Worm (Caenorhabditis elegans) whole organism, L3 larva: ENCODE measurements around the gene R09A8.9.
A peak's percentile ranks its signal among the peaks of the same experiment; 100 is the strongest.

Experiments
- ZK546.5 ChIP-seq: sonication (generic microtip); optimal IDR thresholded peaks from 2 replicates; lab custom pipeline; 2017; ENCODE audit warnings: missing biosample characterization, missing genetic modification characterization
- ceh-16 ChIP-seq: sonication (generic microtip); optimal IDR thresholded peaks from 2 replicates; lab custom pipeline; 2017; ENCODE audit warnings: missing biosample characterization, missing genetic modification characterization
- ceh-28 ChIP-seq: fragments of 150-350 bp; optimal IDR thresholded peaks from 2 replicates; lab custom pipeline; 2014; ENCODE audit warnings: missing biosample characterization, missing genetic modification reagents, missing genetic modification characterization
- ceh-82 ChIP-seq: fragments of 150-350 bp; optimal IDR thresholded peaks from 2 replicates; lab custom pipeline; 2014; ENCODE audit warnings: missing biosample characterization, missing genetic modification characterization
- daf-12 ChIP-seq: fragments of 150-350 bp; optimal IDR thresholded peaks from 2 replicates; lab custom pipeline; 2014; ENCODE audit warnings: missing biosample characterization, missing genetic modification reagents, missing genetic modification characterization
- elt-1 ChIP-seq: fragments of 150-350 bp; optimal IDR thresholded peaks from 2 replicates; lab custom pipeline; 2014; ENCODE audit warnings: missing biosample characterization, missing genetic modification characterization
- elt-2 ChIP-seq: sonication (generic microtip); optimal IDR thresholded peaks from 2 replicates; lab custom pipeline; 2016; ENCODE audit warnings: missing genetic modification reagents, mild to moderate bottlenecking, missing genetic modification characterization, missing compliant biosample characterization
- elt-3 ChIP-seq, 3 experiments: fragments of 150-350 bp in 1 of 3; sonication (generic microtip) in 2 of 3; optimal IDR thresholded peaks; 2 replicates in 2 of 3; 4 replicates in 1 of 3; lab custom pipeline; 2014 to 2017; ENCODE audit warnings: missing biosample characterization in 3 of 3, missing genetic modification characterization in 3 of 3
- fkh-10 ChIP-seq: sonication (generic microtip); optimal IDR thresholded peaks from 2 replicates; lab custom pipeline; 2017; ENCODE audit warnings: missing biosample characterization, missing genetic modification reagents, missing genetic modification characterization
- fkh-2 ChIP-seq: fragments of 150-350 bp; optimal IDR thresholded peaks from 2 replicates; lab custom pipeline; 2014; ENCODE audit warnings: missing biosample characterization, missing genetic modification reagents, missing genetic modification characterization
- fos-1 ChIP-seq: fragments of 150-350 bp; optimal IDR thresholded peaks from 2 replicates; lab custom pipeline; 2014; ENCODE audit warnings: missing biosample characterization, missing genetic modification characterization
- hmg-11 ChIP-seq: sonication (generic microtip); optimal IDR thresholded peaks from 2 replicates; lab custom pipeline; 2016; ENCODE audit warnings: missing genetic modification characterization, missing compliant biosample characterization
- jun-1 ChIP-seq: fragments of 150-350 bp; optimal IDR thresholded peaks from 2 replicates; lab custom pipeline; 2014; ENCODE audit warnings: missing biosample characterization, missing genetic modification reagents, missing genetic modification characterization
- lin-15B ChIP-seq: fragments of 150-350 bp; optimal IDR thresholded peaks from 2 replicates; lab custom pipeline; 2014; ENCODE audit warnings: missing biosample characterization, missing genetic modification characterization
- lin-39 ChIP-seq: fragments of 150-350 bp; optimal IDR thresholded peaks from 2 replicates; lab custom pipeline; 2018; ENCODE audit warnings: missing biosample characterization, missing genetic modification reagents, missing genetic modification characterization
- lsy-12 ChIP-seq: sonication (generic microtip); optimal IDR thresholded peaks from 2 replicates; lab custom pipeline; 2016; ENCODE audit warnings: mild to moderate bottlenecking, missing genetic modification characterization, missing compliant biosample characterization
- mdl-1 ChIP-seq: fragments of 150-350 bp; optimal IDR thresholded peaks from 2 replicates; lab custom pipeline; 2014; ENCODE audit warnings: missing biosample characterization, missing genetic modification characterization
- nfya-1 ChIP-seq: sonication (generic microtip); optimal IDR thresholded peaks from 2 replicates; lab custom pipeline; 2017; ENCODE audit warnings: missing genetic modification characterization, mild to moderate bottlenecking, missing compliant biosample characterization, antibody characterized with exemption, moderate library complexity; ENCODE audit not compliant: insufficient read depth
- nhr-11 ChIP-seq: fragments of 150-350 bp; optimal IDR thresholded peaks from 2 replicates; lab custom pipeline; 2014; ENCODE audit warnings: missing biosample characterization, missing genetic modification characterization
- nhr-12 ChIP-seq: fragments of 150-350 bp; optimal IDR thresholded peaks from 2 replicates; lab custom pipeline; 2014; ENCODE audit warnings: missing biosample characterization, missing genetic modification characterization
- nhr-23 ChIP-seq: fragments of 150-350 bp; optimal IDR thresholded peaks from 2 replicates; lab custom pipeline; 2014; ENCODE audit warnings: missing biosample characterization, missing genetic modification reagents, missing genetic modification characterization
- nhr-25 ChIP-seq: sonication (generic microtip); optimal IDR thresholded peaks from 2 replicates; lab custom pipeline; 2017; ENCODE audit warnings: missing biosample characterization, missing genetic modification characterization
- nhr-43 ChIP-seq: sonication (generic microtip); optimal IDR thresholded peaks from 2 replicates; lab custom pipeline; 2016; ENCODE audit warnings: mild to moderate bottlenecking, missing genetic modification characterization, missing compliant biosample characterization; ENCODE audit not compliant: poor library complexity, severe bottlenecking
- nhr-77 ChIP-seq: fragments of 150-350 bp; optimal IDR thresholded peaks from 2 replicates; lab custom pipeline; 2014; ENCODE audit warnings: missing biosample characterization, missing genetic modification characterization
- pha-4 ChIP-seq: fragments of 150-350 bp; optimal IDR thresholded peaks from 2 replicates; lab custom pipeline; 2014; ENCODE audit warnings: missing biosample characterization, missing genetic modification reagents, missing genetic modification characterization
- pqm-1 ChIP-seq: fragments of 150-350 bp; optimal IDR thresholded peaks from 2 replicates; lab custom pipeline; 2017; ENCODE audit warnings: missing biosample characterization, missing genetic modification characterization, inconsistent platforms
- sea-2 ChIP-seq: fragments of 150-350 bp; sonication (generic microtip); optimal IDR thresholded peaks from 4 replicates; lab custom pipeline; 2014; ENCODE audit warnings: missing biosample characterization, missing genetic modification reagents, missing genetic modification characterization
- snpc-4 ChIP-seq: fragments of 150-350 bp; optimal IDR thresholded peaks from 2 replicates; lab custom pipeline; 2014; ENCODE audit warnings: missing biosample characterization, missing genetic modification characterization
- tbx-2 ChIP-seq: sonication (generic microtip); optimal IDR thresholded peaks from 2 replicates; lab custom pipeline; 2016; ENCODE audit warnings: mild to moderate bottlenecking, missing genetic modification characterization, missing compliant biosample characterization
- unc-39 ChIP-seq: sonication (generic microtip); optimal IDR thresholded peaks from 4 replicates; lab custom pipeline; 2017; ENCODE audit warnings: missing biosample characterization, missing genetic modification characterization
- ztf-11 ChIP-seq: fragments of 150-350 bp; optimal IDR thresholded peaks from 2 replicates; lab custom pipeline; 2014; ENCODE audit warnings: missing biosample characterization, missing genetic modification characterization

The R09A8.9 gene

DNA sequence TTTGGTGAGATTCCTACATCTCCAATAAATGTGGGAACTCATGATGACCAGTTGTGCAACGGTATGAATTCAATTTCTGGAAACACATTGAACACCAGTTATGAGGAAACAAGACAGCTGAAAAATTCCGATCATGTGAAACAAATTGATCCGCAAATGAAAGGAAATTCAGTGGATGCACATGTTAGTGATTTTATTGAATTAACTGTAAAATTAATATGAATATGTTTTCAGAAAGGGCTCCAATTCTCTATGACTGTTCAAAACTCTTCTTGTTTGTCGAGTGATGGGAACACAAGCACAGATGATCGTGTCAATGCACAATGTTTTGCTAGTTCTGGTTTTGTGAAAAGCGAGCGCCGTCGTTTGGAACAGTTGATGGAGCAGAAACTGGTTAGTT lies 16.6 kb downstream of the R09A8.9 start:
- no peak for TF ChIP-seq pha-4 (tag; lab: Kevin White, UChicago)
- no peak for TF ChIP-seq nhr-11 (tag; lab: Kevin White, UChicago)
- no peak for TF ChIP-seq snpc-4 (tag; lab: Kevin White, UChicago)
- TF ChIP-seq elt-1, result no peak
- TF ChIP-seq daf-12, result no peak
- TF ChIP-seq nhr-77 (tag; lab: Kevin White, UChicago), result no peak
- TF ChIP-seq ztf-11 (tag; lab: Kevin White, UChicago), result no peak

- TF ChIP-seq ZK546.5 (tag; lab: Kevin White, UChicago) (no peak), jun-1 (tag; lab: Kevin White, UChicago) (no peak), elt-3 (tag; optimal IDR thresholded peaks at IDR 0.05; lab: Kevin White, UChicago) (peak in 2 of 3 experiments; percentile 29 to 48), lin-15B (tag; lab: Kevin White, UChicago) (no peak), sea-2 (GFP tag; lab: Kevin White, UChicago) (no peak), nhr-12 (tag; lab: Kevin White, UChicago) (no peak), pqm-1 (tag; lab: Kevin White, UChicago) (peak; percentile 93), nhr-23 (tag; lab: Kevin White, UChicago) (peak; percentile 58), ceh-28 (tag; lab: Kevin White, UChicago) (no peak), pha-4 (tag; lab: Kevin White, UChicago) (peak; percentile 63), nhr-11 (tag; lab: Kevin White, UChicago) (no peak), elt-1 (no peak), nhr-25 (tag; lab: Kevin White, UChicago) (peak; percentile 11), hmg-11 (tag; lab: Kevin White, UChicago) (no peak), fkh-2 (no peak), daf-12 (no peak), unc-39 (tag; lab: Kevin White, UChicago) (no peak), fos-1 (tag; lab: Kevin White, UChicago) (no peak), elt-2 (tag; lab: Kevin White, UChicago) (peak; percentile 93)
Measured at ce11 chrX:12627797-12628196, 24.1 kb downstream of the R09A8.9 start.

DNA sequence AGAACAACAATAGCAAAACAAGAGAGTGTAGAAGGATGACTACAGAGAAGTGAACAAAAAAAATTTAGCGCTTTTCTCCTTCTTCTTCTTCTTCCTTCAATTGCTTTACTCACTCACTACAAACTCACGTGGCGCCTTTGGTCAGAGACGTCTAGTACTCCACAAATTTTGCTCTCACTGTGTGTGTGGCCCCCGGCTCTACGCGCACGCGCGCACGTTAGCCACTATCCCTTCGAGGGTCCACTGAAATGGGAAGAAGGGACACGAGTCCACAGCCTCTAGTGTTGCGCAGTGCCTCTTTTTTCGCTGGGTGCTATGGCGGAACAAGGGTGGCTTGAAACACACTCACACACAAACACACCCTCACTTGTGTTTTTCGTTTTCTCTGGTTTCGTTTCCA lies 25.5 kb downstream of the R09A8.9 start:
- no peak for TF ChIP-seq tbx-2
- TF ChIP-seq fkh-10 (GFP tag; lab: Kevin White, UChicago), result peak; percentile 18
- peak; percentile 40 for TF ChIP-seq nfya-1 (tag; lab: Kevin White, UChicago)
- TF ChIP-seq hmg-11 (tag; lab: Kevin White, UChicago), result peak; percentile 2
- peak; percentile 86 for TF ChIP-seq lin-39
- TF ChIP-seq nhr-23 (tag; lab: Kevin White, UChicago), result no peak
- peak; percentile 59 for TF ChIP-seq mdl-1

DNA sequence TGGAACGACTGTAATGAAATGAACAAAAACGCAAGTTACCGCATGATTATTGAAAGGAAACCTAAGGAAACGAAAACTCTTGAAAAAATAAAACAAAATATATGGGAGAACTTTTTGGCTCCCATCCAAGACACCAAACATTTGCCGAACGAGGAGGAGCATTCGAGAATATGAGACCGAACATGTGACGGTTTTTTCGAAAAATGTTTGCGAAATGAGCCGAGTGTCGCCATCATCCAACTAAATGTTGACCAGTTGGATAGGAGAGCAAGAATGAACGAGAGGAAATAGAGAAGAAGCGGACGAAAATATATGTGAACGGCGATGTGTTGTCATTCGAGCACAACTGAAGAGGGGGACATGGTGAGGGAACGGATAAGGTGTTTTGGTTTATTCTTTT lies 26.3 kb downstream of the R09A8.9 start:
- TF ChIP-seq jun-1 (tag; lab: Kevin White, UChicago), result no peak
- peak; percentile 93 for TF ChIP-seq pha-4 (tag; lab: Kevin White, UChicago)

- peak; percentile 49 for TF ChIP-seq ceh-28 (tag; lab: Kevin White, UChicago)
- peak; percentile 74 for TF ChIP-seq nhr-23 (tag; lab: Kevin White, UChicago)
- no peak for TF ChIP-seq sea-2 (GFP tag; lab: Kevin White, UChicago)
- TF ChIP-seq ceh-16 (tag; lab: Kevin White, UChicago), result no peak
- TF ChIP-seq jun-1 (tag; lab: Kevin White, UChicago), result peak; percentile 80
- peak; percentile 83 for TF ChIP-seq pqm-1 (tag; lab: Kevin White, UChicago)
- TF ChIP-seq lsy-12 (tag; lab: Kevin White, UChicago), result peak; percentile 64
- TF ChIP-seq fos-1 (tag; lab: Kevin White, UChicago), result no peak
- TF ChIP-seq mdl-1, result peak; percentile 71
- peak; percentile 19 for TF ChIP-seq pha-4 (tag; lab: Kevin White, UChicago)
- no peak for TF ChIP-seq ceh-82 (tag; lab: Kevin White, UChicago)
- TF ChIP-seq elt-3 (tag; optimal IDR thresholded peaks at IDR 0.05; lab: Kevin White, UChicago), result peak; percentile 34 to 49 (median 36)
- peak; percentile 17 for TF ChIP-seq lin-39
- TF ChIP-seq elt-2 (tag; lab: Kevin White, UChicago), result peak; percentile 92
- TF ChIP-seq nfya-1 (tag; lab: Kevin White, UChicago), result peak; percentile 42
- peak; percentile 62 for TF ChIP-seq nhr-25 (tag; lab: Kevin White, UChicago)
- TF ChIP-seq nhr-43 (tag; lab: Kevin White, UChicago), result peak; percentile 54
Measured at ce11 chrX:12630556-12630955, 26.8 kb downstream of the R09A8.9 start.
